Fruit fly (Drosophila melanogaster) whole organism, embryonic: ENCODE measurements around the gene CCT3.
A peak's percentile ranks its signal among the peaks of the same experiment; 100 is the strongest.

Source experiments
- Bgb ChIP-seq: fragments of 200-800 bp; sonication (Bioruptor generic); IDR thresholded peaks from 2 replicates; pipeline ENCODE4 v1.3.6; 2022; ENCODE audit warnings: missing biosample characterization, missing genetic modification characterization; ENCODE audit not compliant: partially characterized antibody
- CG10147 ChIP-seq: fragments of 200-800 bp; sonication (Bioruptor generic); optimal IDR thresholded peaks from 2 replicates; lab custom pipeline; 2019; ENCODE audit warnings: missing biosample characterization, mild to moderate bottlenecking, missing genetic modification characterization, moderate library complexity
- CG11456 ChIP-seq: fragments of 200-800 bp; sonication (Bioruptor generic); IDR thresholded peaks from 3 replicates; pipeline ENCODE4 v1.3.6; 2022; ENCODE audit warnings: missing biosample characterization, missing genetic modification characterization
- CG13287 ChIP-seq: fragments of 200-800 bp; sonication (Bioruptor generic); IDR thresholded peaks from 2 replicates; pipeline ENCODE4 v1.3.6; 2022; ENCODE audit warnings: missing biosample characterization, missing genetic modification characterization; ENCODE audit not compliant: partially characterized antibody
- CG13624 ChIP-seq: fragments of 200-800 bp; sonication (Bioruptor generic); optimal IDR thresholded peaks from 2 replicates; lab custom pipeline; 2016; ENCODE audit warnings: missing biosample characterization, missing genetic modification characterization
- CG14014 ChIP-seq: fragments of 200-800 bp; sonication (Bioruptor generic); IDR thresholded peaks from 2 replicates; pipeline ENCODE4 v1.3.6; 2022; ENCODE audit warnings: missing biosample characterization, missing genetic modification characterization
- CG15514 ChIP-seq: fragments of 200-800 bp; sonication (Bioruptor generic); optimal IDR thresholded peaks from 3 replicates; lab custom pipeline; 2017; ENCODE audit warnings: missing biosample characterization, missing genetic modification characterization, mild to moderate bottlenecking, moderate library complexity, missing genetic modification reagents
- CG15696 ChIP-seq: fragments of 200-800 bp; sonication (Bioruptor generic); optimal IDR thresholded peaks from 2 replicates; lab custom pipeline; 2019; ENCODE audit warnings: missing biosample characterization, mild to moderate bottlenecking, missing genetic modification characterization, moderate library complexity
- CG1603 ChIP-seq: fragments of 200-800 bp; sonication (Bioruptor generic); optimal IDR thresholded peaks from 2 replicates; lab custom pipeline; 2019; ENCODE audit warnings: missing biosample characterization, mild to moderate bottlenecking, missing genetic modification characterization, moderate library complexity
- CG17912 ChIP-seq: fragments of 200-800 bp; sonication (Bioruptor generic); optimal IDR thresholded peaks from 2 replicates; lab custom pipeline; 2018; ENCODE audit warnings: missing biosample characterization, mild to moderate bottlenecking, missing genetic modification characterization
- CG31224 ChIP-seq: fragments of 200-800 bp; sonication (Bioruptor generic); IDR thresholded peaks from 2 replicates; pipeline ENCODE4 v1.3.6; 2022; ENCODE audit warnings: missing biosample characterization, missing genetic modification characterization
- CG31441 ChIP-seq: fragments of 200-800 bp; sonication (Bioruptor generic); IDR thresholded peaks from 2 replicates; pipeline ENCODE4 v1.3.6; 2022; ENCODE audit warnings: missing biosample characterization, missing genetic modification characterization
- CG34422 ChIP-seq: fragments of 200-800 bp; sonication (Bioruptor generic); IDR thresholded peaks from 3 replicates; pipeline ENCODE4 v1.3.6; 2022; ENCODE audit warnings: missing biosample characterization, missing genetic modification characterization
- CG7839 ChIP-seq: fragments of 200-800 bp; sonication (Bioruptor generic); optimal IDR thresholded peaks from 3 replicates; lab custom pipeline; 2018; ENCODE audit warnings: missing biosample characterization, mild to moderate bottlenecking, missing genetic modification characterization, moderate library complexity
- CG9727 ChIP-seq: fragments of 200-800 bp; sonication (Bioruptor generic); optimal IDR thresholded peaks from 3 replicates; lab custom pipeline; 2017; ENCODE audit warnings: missing biosample characterization, mild to moderate bottlenecking, missing genetic modification characterization
- CG9876 ChIP-seq: fragments of 200-800 bp; sonication (Bioruptor generic); optimal IDR thresholded peaks from 2 replicates; lab custom pipeline; 2016; ENCODE audit warnings: missing biosample characterization, missing genetic modification characterization
- CG9932 ChIP-seq: fragments of 200-800 bp; sonication (Bioruptor generic); IDR thresholded peaks from 2 replicates; pipeline ENCODE4 v1.3.6; 2022; ENCODE audit warnings: missing biosample characterization, missing genetic modification characterization
- CHES-1-like ChIP-seq: fragments of 200-800 bp; sonication (Bioruptor generic); optimal IDR thresholded peaks from 2 replicates; lab custom pipeline; 2016; ENCODE audit warnings: missing biosample characterization, missing genetic modification characterization
- CoRest ChIP-seq: fragments of 200-800 bp; sonication (Bioruptor generic); optimal IDR thresholded peaks from 3 replicates; lab custom pipeline; 2018; ENCODE audit warnings: missing biosample characterization, mild to moderate bottlenecking, missing genetic modification characterization, moderate library complexity
- CrebB ChIP-seq: fragments of 200-800 bp; sonication (Bioruptor generic); optimal IDR thresholded peaks from 3 replicates; lab custom pipeline; 2018; ENCODE audit warnings: missing biosample characterization, mild to moderate bottlenecking, missing genetic modification characterization
- D19B ChIP-seq: fragments of 200-800 bp; sonication (Bioruptor generic); optimal IDR thresholded peaks from 2 replicates; lab custom pipeline; 2017; ENCODE audit warnings: missing biosample characterization, mild to moderate bottlenecking, missing genetic modification characterization
- Dek ChIP-seq: fragments of 200-800 bp; sonication (Bioruptor generic); optimal IDR thresholded peaks from 3 replicates; lab custom pipeline; 2019; ENCODE audit warnings: missing biosample characterization, mild to moderate bottlenecking, missing genetic modification characterization, moderate library complexity
- Dip3 ChIP-seq: fragments of 200-800 bp; sonication (Bioruptor generic); optimal IDR thresholded peaks from 3 replicates; lab custom pipeline; 2016; ENCODE audit warnings: missing biosample characterization, missing genetic modification characterization
- E2f1 ChIP-seq: fragments of 200-800 bp; sonication (Bioruptor generic); IDR thresholded peaks from 2 replicates; pipeline ENCODE4 v1.3.6; 2022; ENCODE audit warnings: missing biosample characterization, missing genetic modification characterization
- Fer3 ChIP-seq: fragments of 200-800 bp; sonication (Bioruptor generic); optimal IDR thresholded peaks from 2 replicates; lab custom pipeline; 2018; ENCODE audit warnings: missing biosample characterization, mild to moderate bottlenecking, missing genetic modification characterization, moderate library complexity
- H2.0 ChIP-seq: fragments of 200-800 bp; sonication (Bioruptor generic); IDR thresholded peaks from 2 replicates; pipeline ENCODE4 v1.3.6; 2022; ENCODE audit warnings: missing biosample characterization, missing genetic modification characterization
- Hr78 ChIP-seq, 2 experiments: fragments of 200-800 bp in 1 of 2; fragments of >200 bp in 1 of 2; sonication (Bioruptor generic) in 1 of 2; optimal IDR thresholded peaks; 2 replicates each; lab custom pipeline; 2017 to 2019; ENCODE audit warnings: missing biosample characterization in 2 of 2, missing genetic modification characterization in 2 of 2, mild to moderate bottlenecking in 1 of 2, moderate library complexity in 1 of 2
- Hsf ChIP-seq: fragments of 200-800 bp; sonication (Bioruptor generic); optimal IDR thresholded peaks from 3 replicates; lab custom pipeline; 2016; ENCODE audit warnings: missing biosample characterization, missing genetic modification characterization
- MESR4 ChIP-seq: fragments of 200-800 bp; sonication (Bioruptor generic); optimal IDR thresholded peaks from 2 replicates; lab custom pipeline; 2018; ENCODE audit warnings: missing biosample characterization, mild to moderate bottlenecking, missing genetic modification characterization, moderate library complexity
- MTF-1 ChIP-seq: fragments of 200-800 bp; sonication (Bioruptor generic); optimal IDR thresholded peaks from 2 replicates; lab custom pipeline; 2018; ENCODE audit warnings: missing biosample characterization, mild to moderate bottlenecking, missing genetic modification characterization, borderline replicate concordance
- Scr ChIP-seq: fragments of 200-800 bp; sonication (Bioruptor generic); IDR thresholded peaks from 2 replicates; pipeline ENCODE4 v1.3.6; 2022; ENCODE audit warnings: missing biosample characterization, missing genetic modification characterization; ENCODE audit not compliant: partially characterized antibody
- al ChIP-seq: fragments of 200-800 bp; sonication (Bioruptor generic); IDR thresholded peaks from 2 replicates; pipeline ENCODE4 v1.3.6; 2022; ENCODE audit warnings: missing biosample characterization, missing genetic modification characterization
- ase ChIP-seq: fragments of 200-800 bp; sonication (Bioruptor generic); IDR thresholded peaks from 3 replicates; pipeline ENCODE4 v1.3.6; 2022; ENCODE audit warnings: missing biosample characterization, missing genetic modification characterization
- ash1 ChIP-seq: fragments of 200-800 bp; sonication (Bioruptor generic); optimal IDR thresholded peaks from 2 replicates; lab custom pipeline; 2018; ENCODE audit warnings: missing biosample characterization, mild to moderate bottlenecking, missing genetic modification characterization
- bowl ChIP-seq: fragments of 200-800 bp; sonication (Bioruptor generic); IDR thresholded peaks from 2 replicates; pipeline ENCODE4 v1.3.6; 2022; ENCODE audit warnings: missing biosample characterization, missing genetic modification characterization
- bsh ChIP-seq, 2 experiments: fragments of 200-800 bp; sonication (Bioruptor generic); optimal IDR thresholded peaks; 2 replicates each; lab custom pipeline; 2017 to 2018; ENCODE audit warnings: mild to moderate bottlenecking in 2 of 2, missing biosample characterization in 2 of 2, missing genetic modification characterization in 2 of 2, moderate library complexity in 1 of 2
- gem ChIP-seq: fragments of 200-800 bp; sonication (Bioruptor generic); optimal IDR thresholded peaks from 2 replicates; lab custom pipeline; 2019; ENCODE audit warnings: missing biosample characterization, mild to moderate bottlenecking, missing genetic modification characterization, moderate library complexity
- gfzf ChIP-seq: fragments of 200-800 bp; sonication (Bioruptor generic); optimal IDR thresholded peaks from 2 replicates; lab custom pipeline; 2016; ENCODE audit warnings: missing biosample characterization, mild to moderate bottlenecking, missing genetic modification characterization, moderate library complexity
- grn ChIP-seq: fragments of 200-800 bp; sonication (Bioruptor generic); optimal IDR thresholded peaks from 3 replicates; lab custom pipeline; 2017; ENCODE audit warnings: missing biosample characterization, missing genetic modification characterization
- hb ChIP-seq: fragments of 200-800 bp; sonication (Bioruptor generic); IDR thresholded peaks from 3 replicates; pipeline ENCODE4 v1.3.6; 2022; ENCODE audit warnings: missing biosample characterization, missing genetic modification characterization; ENCODE audit not compliant: partially characterized antibody
- klu ChIP-seq: fragments of 200-800 bp; sonication (Bioruptor generic); IDR thresholded peaks from 2 replicates; pipeline ENCODE4 v1.3.6; 2022; ENCODE audit warnings: missing biosample characterization, missing genetic modification characterization
- nom ChIP-seq: fragments of 200-800 bp; sonication (Bioruptor generic); optimal IDR thresholded peaks from 2 replicates; lab custom pipeline; 2017; ENCODE audit warnings: missing biosample characterization, missing genetic modification characterization, mild to moderate bottlenecking, moderate library complexity, missing genetic modification reagents
- prd ChIP-seq, 3 experiments: fragments of >200 bp in 2 of 3; fragments of 200-800 bp in 1 of 3; sonication (Bioruptor generic) in 1 of 3; optimal IDR thresholded peaks in 2 of 3; IDR thresholded peaks in 1 of 3; 2 replicates in 2 of 3; 3 replicates in 1 of 3; pipeline versions ENCODE4 v1.3.6 to Lab custom; 2017 to 2022; ENCODE audit warnings: missing biosample characterization in 1 of 3, missing genetic modification characterization in 1 of 3
- pzg ChIP-seq: fragments of 200-800 bp; sonication (Bioruptor generic); optimal IDR thresholded peaks from 3 replicates; lab custom pipeline; 2018; ENCODE audit warnings: missing biosample characterization, mild to moderate bottlenecking, missing genetic modification characterization, moderate library complexity
- slbo ChIP-seq: fragments of 200-800 bp; sonication (Bioruptor generic); IDR thresholded peaks from 2 replicates; pipeline ENCODE4 v1.3.6; 2022; ENCODE audit warnings: missing biosample characterization, missing genetic modification characterization
- tgo ChIP-seq: fragments of 200-800 bp; sonication (Bioruptor generic); IDR thresholded peaks from 3 replicates; pipeline ENCODE4 v1.3.6; 2022; ENCODE audit warnings: missing biosample characterization, missing genetic modification characterization
- vvl ChIP-seq: fragments of 200-800 bp; sonication (Bioruptor generic); IDR thresholded peaks from 2 replicates; pipeline ENCODE4 v1.3.6; 2022; ENCODE audit warnings: missing biosample characterization, missing genetic modification characterization

Gene CCT3

dm6 chr3R:16646952-16647715 is at the start of gene CCT3, which contains the start of gene CG10324 (continued):
- peak; percentile 67 for TF ChIP-seq CG13287 (GFP tag; lab: Robert Waterston, UW)
- TF ChIP-seq vvl (GFP tag; lab: Robert Waterston, UW): peak; percentile 77
- TF ChIP-seq E2f1 (GFP tag; lab: Robert Waterston, UW): peak; percentile 19; the same call in 1 of the 2 replicates
- no peak for TF ChIP-seq CG11456 (GFP tag; lab: Robert Waterston, UW)
- TF ChIP-seq tgo (GFP tag; lab: Robert Waterston, UW): peak; percentile 47; the same call in 1 of the 3 replicates
- peak; percentile 38; the same call in 1 of the 3 replicates for TF ChIP-seq hb
- TF ChIP-seq pzg: peak; percentile 37
- TF ChIP-seq ase: peak; percentile 34; the same call in 1 of the 3 replicates
- TF ChIP-seq Hsf (GFP tag; lab: Kevin White, UChicago): peak; percentile 66
- peak; percentile 63 for TF ChIP-seq CG9727 (GFP tag; lab: Kevin White, UChicago)
- peak; percentile 51 for TF ChIP-seq CG1603 (tag; lab: Kevin White, UChicago)
- peak; percentile 78 for TF ChIP-seq Fer3 (tag; lab: Kevin White, UChicago)
- TF ChIP-seq ash1 (GFP tag; lab: Kevin White, UChicago): no peak
- TF ChIP-seq MTF-1 (GFP tag; lab: Kevin White, UChicago): peak; percentile 13
- peak; percentile 87 for TF ChIP-seq CoRest (tag; lab: Kevin White, UChicago)
- peak; percentile 67 for TF ChIP-seq CG14014 (GFP tag; lab: Robert Waterston, UW)
- no peak for TF ChIP-seq CG9876
- no peak for TF ChIP-seq Hr78 (GFP tag; optimal IDR thresholded peaks at IDR 0.05; lab: Kevin White, UChicago)
- no peak for TF ChIP-seq CHES-1-like (GFP tag; lab: Kevin White, UChicago)
- peak; percentile 35 for TF ChIP-seq CG15514 (GFP tag; lab: Kevin White, UChicago)
- peak; percentile 59 for TF ChIP-seq H2.0 (GFP tag; lab: Robert Waterston, UW)
- peak; percentile 71 for TF ChIP-seq Scr (GFP tag; lab: Robert Waterston, UW)
- peak; percentile 48; the same call in 1 of the 3 replicates for TF ChIP-seq CG34422
- TF ChIP-seq CG31441: peak; percentile 74
- TF ChIP-seq gem (tag; lab: Kevin White, UChicago): peak; percentile 85
- TF ChIP-seq D19B (GFP tag; lab: Kevin White, UChicago): peak; percentile 57
- TF ChIP-seq CG9932 (GFP tag; lab: Robert Waterston, UW): peak; percentile 61
- TF ChIP-seq nom (GFP tag; lab: Kevin White, UChicago): peak; percentile 27
- peak; percentile 54 for TF ChIP-seq al (GFP tag; lab: Robert Waterston, UW)
- TF ChIP-seq bowl (GFP tag; lab: Robert Waterston, UW): no peak
- TF ChIP-seq Dip3 (GFP tag; lab: Kevin White, UChicago): peak; percentile 23
- TF ChIP-seq slbo (GFP tag; lab: Robert Waterston, UW): peak; percentile 72
- TF ChIP-seq prd (optimal IDR thresholded peaks at IDR 0.05; lab: Kevin White, UChicago): no peak
- peak; percentile 65; the same call in 2 of the 3 replicates for TF ChIP-seq prd (GFP tag; IDR thresholded peaks at IDR 0.05; lab: Robert Waterston, UW)
- peak; percentile 19 for TF ChIP-seq CrebB (tag; lab: Kevin White, UChicago)
- peak; percentile 66 for TF ChIP-seq Bgb
- TF ChIP-seq CG7839 (tag; lab: Kevin White, UChicago): no peak
- TF ChIP-seq CG15696 (tag; lab: Kevin White, UChicago): peak; percentile 63
- peak; percentile 46 for TF ChIP-seq CG10147 (GFP tag; lab: Kevin White, UChicago)
- peak in 1 of 2 experiments; percentile 67 for TF ChIP-seq bsh (GFP tag; optimal IDR thresholded peaks at IDR 0.05; lab: Kevin White, UChicago)
- TF ChIP-seq grn: no peak
- no peak for TF ChIP-seq klu (GFP tag; lab: Robert Waterston, UW)
- TF ChIP-seq CG13624 (GFP tag; lab: Kevin White, UChicago): peak; percentile 19
- peak; percentile 34; the same call in 1 of the 2 replicates for TF ChIP-seq CG31224 (GFP tag; lab: Robert Waterston, UW)
- TF ChIP-seq Dek (tag; lab: Kevin White, UChicago): peak; percentile 67
- peak; percentile 38 for TF ChIP-seq CG17912 (GFP tag; lab: Kevin White, UChicago)
- no peak for TF ChIP-seq MESR4 (GFP tag; lab: Kevin White, UChicago)
- TF ChIP-seq gfzf (GFP tag; lab: Kevin White, UChicago): no peak
